Worm (Caenorhabditis elegans): Measurements from ENCODE around the gene eas-1.

DNA sequence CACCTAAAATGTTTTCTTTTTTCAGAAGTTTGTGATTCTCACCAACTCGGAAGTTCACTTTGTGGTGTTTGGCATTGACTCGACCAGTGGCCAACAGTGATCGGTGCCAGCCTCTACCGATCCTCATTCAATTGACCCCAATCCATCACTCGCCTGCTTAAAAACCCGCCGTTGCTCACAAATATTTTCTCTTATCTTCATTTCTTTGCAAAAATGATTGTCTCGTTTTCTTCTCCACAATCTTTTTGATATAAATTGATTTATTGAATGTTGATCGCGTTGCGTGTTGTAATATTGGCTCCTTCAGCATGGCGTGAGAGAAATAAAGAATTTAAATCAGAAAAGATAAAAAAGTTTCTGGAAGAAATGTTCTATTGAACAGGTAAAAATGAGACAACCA is 3.6 kb upstream of the eas-1 start:
- no peak for TF ChIP-seq blmp-1 (tag; optimal IDR thresholded peaks at IDR 0.05)
- TF ChIP-seq M03D4.4 (tag; optimal IDR thresholded peaks at IDR 0.05) = no peak
- no peak for TF ChIP-seq mep-1 (tag; optimal IDR thresholded peaks at IDR 0.05)
- TF ChIP-seq unc-62 (GFP tag; optimal IDR thresholded peaks at IDR 0.05) = peak; percentile 2
- no peak for TF ChIP-seq cnd-1 (tag; optimal IDR thresholded peaks at IDR 0.05)
